Worm (Caenorhabditis elegans) whole organism, L4/young adult: ENCODE results near the gene aipl-1.

Source experiments
- W03F9.2 ChIP-seq: fragments of 150-350 bp; optimal IDR thresholded peaks from 2 replicates; lab custom pipeline; 2014; ENCODE audit warnings: missing biosample characterization, missing genetic modification characterization
- dao-5 ChIP-seq: sonication (generic microtip); optimal IDR thresholded peaks from 2 replicates; lab custom pipeline; 2016; ENCODE audit warnings: missing genotype, missing genetic modification characterization, moderate library complexity, missing compliant biosample characterization
- him-1 ChIP-seq: sonication (generic microtip); optimal IDR thresholded peaks from 2 replicates; lab custom pipeline; 2016; ENCODE audit warnings: missing genotype, missing genetic modification reagents, missing genetic modification characterization, missing compliant biosample characterization

ce11 chrV:15184097-15185040 lies 47.8 kb upstream of the aipl-1 start, which contains the start of gene Y75B12B.1:
- TF ChIP-seq him-1 (tag; lab: Kevin White, UChicago): no peak
- no peak for TF ChIP-seq dao-5 (tag; lab: Kevin White, UChicago)
- peak; percentile 52 for TF ChIP-seq W03F9.2 (tag; lab: Kevin White, UChicago)
